Worm (Caenorhabditis elegans) whole organism, early embryonic: ENCODE results near the gene F08H9.4.

Experiments used
- F13C5.2 ChIP-seq: sonication (generic microtip); optimal IDR thresholded peaks from 2 replicates; lab custom pipeline; 2017; ENCODE audit warnings: mild to moderate bottlenecking, missing genetic modification characterization, inconsistent platforms, missing compliant biosample characterization
- aly-1 ChIP-seq: sonication (generic microtip); optimal IDR thresholded peaks from 2 replicates; lab custom pipeline; 2016; ENCODE audit warnings: missing genetic modification characterization, missing compliant biosample characterization
- ama-1 ChIP-seq: fragments of 150-350 bp; optimal IDR thresholded peaks from 2 replicates; lab custom pipeline; 2014
- ceh-13 ChIP-seq: fragments of 200-800 bp; sonication (Bioruptor generic); optimal IDR thresholded peaks from 2 replicates; lab custom pipeline; 2018; ENCODE audit warnings: mild to moderate bottlenecking, missing genetic modification characterization, missing compliant biosample characterization
- ets-7 ChIP-seq: sonication (generic microtip); optimal IDR thresholded peaks from 2 replicates; lab custom pipeline; 2016; ENCODE audit warnings: missing genotype, missing genetic modification characterization, missing compliant biosample characterization
- flt-1 ChIP-seq: fragments of 200-800 bp; sonication (Bioruptor generic); IDR thresholded peaks from 2 replicates; pipeline ENCODE4 v1.3.6; 2022; ENCODE audit warnings: missing genetic modification characterization, missing compliant biosample characterization
- hnd-1 ChIP-seq: sonication (generic microtip); optimal IDR thresholded peaks from 2 replicates; lab custom pipeline; 2016; ENCODE audit warnings: missing genetic modification characterization, missing compliant biosample characterization
- pes-1 ChIP-seq: fragments of 200-800 bp; sonication (Bioruptor generic); IDR thresholded peaks from 2 replicates; pipeline ENCODE4 v1.3.6; 2022; ENCODE audit warnings: missing genetic modification reagents, missing genetic modification characterization, missing compliant biosample characterization
- tbx-11 ChIP-seq: fragments of 200-800 bp; sonication (Bioruptor generic); IDR thresholded peaks from 2 replicates; pipeline ENCODE4 v1.3.6; 2022; ENCODE audit warnings: missing genetic modification characterization, missing compliant biosample characterization

DNA sequence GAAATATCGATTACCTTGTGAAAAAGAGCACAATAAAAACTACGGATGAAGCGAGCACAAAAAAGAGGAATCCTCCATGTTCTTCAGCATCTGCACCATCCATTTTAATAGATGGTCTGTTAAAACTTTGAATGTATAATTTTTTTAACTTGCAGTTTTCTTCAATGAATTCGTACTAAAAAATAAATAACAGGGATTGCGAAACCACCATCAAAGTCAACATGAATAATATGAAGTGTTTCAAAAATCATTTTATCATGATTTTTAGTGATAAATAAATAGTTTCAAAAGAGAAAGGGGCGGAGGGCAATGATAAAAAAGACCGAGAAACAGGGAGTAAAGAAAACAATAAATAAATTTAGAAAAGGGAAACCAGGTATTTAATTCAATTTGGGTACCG is 42.9 kb downstream of the F08H9.4 start, which contains the start of gene dhs-22:
- TF ChIP-seq hnd-1 (tag; lab: Kevin White, UChicago) (no peak), ets-7 (no peak), F13C5.2 (tag; lab: Kevin White, UChicago) (no peak), ama-1 (lab: Kevin White, UChicago) (no peak), pes-1 (GFP tag; lab: Robert Waterston, UW) (no peak), aly-1 (no peak), flt-1 (GFP tag; lab: Robert Waterston, UW) (no peak), ceh-13 (GFP tag; lab: Kevin White, UChicago) (no peak), tbx-11 (no peak)
